3 worm cellular contexts compared by ENCODE assay signal in the genomic region with DNA sequence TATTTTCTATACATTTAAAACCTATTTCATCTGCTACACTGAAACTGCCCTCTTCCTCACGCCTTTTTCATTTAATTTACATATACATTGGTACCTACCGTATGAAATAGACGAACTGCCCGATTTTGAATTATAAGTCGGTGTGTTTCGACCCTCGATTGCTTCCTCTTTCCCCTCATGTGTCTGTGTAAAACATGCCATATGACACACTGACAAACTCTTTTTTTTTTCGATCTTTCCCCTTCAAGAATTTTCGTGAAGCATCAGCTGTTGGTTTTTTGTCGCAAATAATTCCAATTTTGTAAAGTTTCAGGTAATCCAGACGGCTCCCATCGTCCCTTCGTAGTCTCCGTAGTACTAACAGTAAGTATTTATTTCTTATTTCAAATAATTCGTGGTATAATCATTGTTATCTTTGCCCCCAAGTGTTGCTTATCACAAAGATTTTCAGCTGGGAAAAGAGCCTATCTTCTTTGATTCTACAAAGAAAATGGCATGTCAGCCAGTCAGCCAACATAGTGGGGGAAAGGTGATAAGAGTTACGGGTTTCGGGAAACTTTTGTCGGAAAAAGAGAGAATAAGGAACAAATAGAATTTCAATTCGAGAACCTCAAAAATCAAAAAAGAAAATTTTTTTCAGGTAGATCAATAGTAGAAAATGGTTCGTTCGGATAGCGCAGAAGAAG.
TF ChIP-seq lines count a peak whose summit lies in the region.

No protein-coding gene starts in this region.

TF ChIP-seq in whole organism, L1 larva, 84 proteins besides CTCF, POLR2A, EP300 and RAD21 (continued from another document):
- no peak for TF ChIP-seq aly-2 (tag; optimal IDR thresholded peaks at IDR 0.05; lab: Kevin White, UChicago)
- peak; percentile 60 for TF ChIP-seq nhr-85 (tag; lab: Kevin White, UChicago)
- no peak for TF ChIP-seq efl-1 (optimal IDR thresholded peaks at IDR 0.05; lab: Kevin White, UChicago)
- TF ChIP-seq efl-1 (GFP tag; optimal IDR thresholded peaks at IDR 0.05 in 1 of 2; lab: Kevin White, UChicago), result peak in 1 of 2 experiments; percentile 90
- no peak for TF ChIP-seq skn-1 (tag; optimal IDR thresholded peaks at IDR 0.05; lab: Kevin White, UChicago)
- no peak for TF ChIP-seq ceh-8 (GFP tag; optimal IDR thresholded peaks at IDR 0.05; lab: Kevin White, UChicago)
TF ChIP-seq in whole organism, L1 larva: peak in this region for 11.

TF ChIP-seq in whole organism, L3 larva, 47 proteins besides CTCF, POLR2A, EP300 and RAD21 (continued from another document):
- TF ChIP-seq egl-5 (tag; optimal IDR thresholded peaks at IDR 0.05; lab: Kevin White, UChicago), result no peak
- TF ChIP-seq zag-1 (tag; optimal IDR thresholded peaks at IDR 0.05; lab: Kevin White, UChicago), result no peak
- no peak for TF ChIP-seq nhr-77 (tag; optimal IDR thresholded peaks at IDR 0.05; lab: Kevin White, UChicago)
- TF ChIP-seq eor-1 (tag; optimal IDR thresholded peaks at IDR 0.05; lab: Kevin White, UChicago), result no peak
- TF ChIP-seq nhr-28 (tag; optimal IDR thresholded peaks at IDR 0.05; lab: Kevin White, UChicago), result no peak
- no peak for TF ChIP-seq unc-62 (GFP tag; optimal IDR thresholded peaks at IDR 0.05; lab: Kevin White, UChicago)
- no peak for TF ChIP-seq nhr-67 (tag; optimal IDR thresholded peaks at IDR 0.05; lab: Kevin White, UChicago)
- TF ChIP-seq ZK546.5 (tag; optimal IDR thresholded peaks at IDR 0.05; lab: Kevin White, UChicago), result no peak
- TF ChIP-seq elt-1 (tag; optimal IDR thresholded peaks at IDR 0.05; lab: Kevin White, UChicago), result no peak
- no peak for TF ChIP-seq nhr-76 (tag; optimal IDR thresholded peaks at IDR 0.05; lab: Kevin White, UChicago)
- peak; percentile 23 for TF ChIP-seq pha-4 (tag; optimal IDR thresholded peaks at IDR 0.05; lab: Kevin White, UChicago)
- TF ChIP-seq lin-39 (tag; optimal IDR thresholded peaks at IDR 0.05; lab: Kevin White, UChicago), result no peak
- TF ChIP-seq nhr-23 (tag; optimal IDR thresholded peaks at IDR 0.05; lab: Kevin White, UChicago), result no peak
- TF ChIP-seq tbx-2 (tag; optimal IDR thresholded peaks at IDR 0.05; lab: Kevin White, UChicago), result no peak
- peak; percentile 54 for TF ChIP-seq ama-1 (optimal IDR thresholded peaks at IDR 0.05; lab: Kevin White, UChicago)
- no peak for TF ChIP-seq nhr-12 (tag; optimal IDR thresholded peaks at IDR 0.05; lab: Kevin White, UChicago)
- TF ChIP-seq fos-1 (tag; optimal IDR thresholded peaks at IDR 0.05; lab: Kevin White, UChicago), result no peak
- no peak for TF ChIP-seq hmg-11 (tag; optimal IDR thresholded peaks at IDR 0.05; lab: Kevin White, UChicago)
- TF ChIP-seq jun-1 (tag; optimal IDR thresholded peaks at IDR 0.05; lab: Kevin White, UChicago), result no peak

TF ChIP-seq in whole organism, L4 larva, 104 proteins besides CTCF, POLR2A, EP300 and RAD21 (continued from another document):
- TF ChIP-seq F26F4.8 (GFP tag; conservative IDR thresholded peaks at IDR 0.05; lab: Robert Waterston, UW), result no peak
